Worm (Caenorhabditis elegans): ENCODE measurements around the gene paf-2.

paf-2 gene

DNA sequence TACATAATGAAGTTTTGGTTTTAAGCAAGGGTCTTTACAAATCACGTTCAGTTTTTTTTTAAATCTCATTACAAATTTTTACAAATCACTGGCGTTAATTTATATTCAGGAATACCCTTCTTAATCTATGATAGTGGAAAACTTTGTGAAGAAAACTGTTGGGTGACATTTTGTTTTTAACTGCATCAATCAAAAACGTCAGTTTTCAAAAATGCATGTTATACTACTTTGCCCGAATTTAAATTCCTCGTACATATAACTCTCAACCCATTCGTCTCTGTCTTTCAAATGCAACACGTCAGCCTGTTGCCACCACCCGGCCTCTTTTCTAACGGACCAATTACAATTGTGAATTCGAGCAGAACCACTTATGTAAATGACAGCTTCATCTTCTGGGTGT lies 48.6 kb downstream of the paf-2 start, which contains the start of gene hlh-13:
TSS of gene hlh-13 (plus strand) at position 301 of the 400 bp plus-strand sequence.
- no peak for TF ChIP-seq hif-1 (tag; optimal IDR thresholded peaks at IDR 0.05)
- TF ChIP-seq unc-62 (GFP tag; optimal IDR thresholded peaks at IDR 0.05 in 1 of 2): peak in 1 of 2 experiments; percentile 68
- no peak for TF ChIP-seq unc-62 (tag; optimal IDR thresholded peaks at IDR 0.05)
- no peak for TF ChIP-seq lin-13 (GFP tag; optimal IDR thresholded peaks at IDR 0.05)

- no peak for TF ChIP-seq nhr-111 (GFP tag; optimal IDR thresholded peaks at IDR 0.05)
- TF ChIP-seq pha-4 (GFP tag; IDR thresholded peaks at IDR 0.05): no peak
- no peak for TF ChIP-seq pha-4 (tag; optimal IDR thresholded peaks at IDR 0.05)
- TF ChIP-seq snpc-4 (tag; optimal IDR thresholded peaks at IDR 0.05): no peak
- no peak for TF ChIP-seq lsy-2 (tag; optimal IDR thresholded peaks at IDR 0.05)
- no peak for TF ChIP-seq egl-27 (tag; optimal IDR thresholded peaks at IDR 0.05)
- no peak for TF ChIP-seq ZK337.2 (GFP tag; IDR thresholded peaks at IDR 0.05)
- TF ChIP-seq rbr-2 (tag; optimal IDR thresholded peaks at IDR 0.05): no peak
- TF ChIP-seq arid-1 (GFP tag; conservative IDR thresholded peaks at IDR 0.05): no peak
- no peak for TF ChIP-seq daf-16 (GFP tag; optimal IDR thresholded peaks at IDR 0.05)
- peak; percentile 100 for TF ChIP-seq daf-16 (tag; optimal IDR thresholded peaks at IDR 0.05)
- TF ChIP-seq F49E8.2 (tag; optimal IDR thresholded peaks at IDR 0.05; ENCODE audit: borderline replicate concordance): no peak
- TF ChIP-seq zip-11 (GFP tag; IDR thresholded peaks at IDR 0.05): no peak
- 0 out of 2 replicates have a peak, but pooled peaks have one; percentile 12 for TF ChIP-seq ceh-20 (GFP tag; IDR thresholded peaks at IDR 0.05)
- TF ChIP-seq egl-43 (GFP tag; IDR thresholded peaks at IDR 0.05): no peak
- no peak for TF ChIP-seq F26F4.8 (GFP tag; conservative IDR thresholded peaks at IDR 0.05)
- TF ChIP-seq ama-1 (optimal IDR thresholded peaks at IDR 0.05): no peak
- no peak for TF ChIP-seq daf-8 (GFP tag; IDR thresholded peaks at IDR 0.05)
- no peak for TF ChIP-seq R02D3.7 (tag; optimal IDR thresholded peaks at IDR 0.05)
- no peak for TF ChIP-seq Y48G9A.11 (GFP tag; IDR thresholded peaks at IDR 0.05)
- TF ChIP-seq nhr-48 (tag; optimal IDR thresholded peaks at IDR 0.05): peak; percentile 28
- no peak for TF ChIP-seq lin-15B (tag; optimal IDR thresholded peaks at IDR 0.05)
- no peak for TF ChIP-seq mep-1 (tag; optimal IDR thresholded peaks at IDR 0.05)
- no peak for TF ChIP-seq nhr-76 (tag; optimal IDR thresholded peaks at IDR 0.05)
- TF ChIP-seq zfp-3 (GFP tag; conservative IDR thresholded peaks at IDR 0.05): no peak
- no peak for TF ChIP-seq nhr-11 (tag; optimal IDR thresholded peaks at IDR 0.05)
- TF ChIP-seq sdz-12 (GFP tag; optimal IDR thresholded peaks at IDR 0.05): no peak
- TF ChIP-seq aha-1 (tag): no peak
- TF ChIP-seq nhr-42 (GFP tag; IDR thresholded peaks at IDR 0.05): no peak
- TF ChIP-seq ces-1 (GFP tag; optimal IDR thresholded peaks at IDR 0.05): no peak
- no peak for TF ChIP-seq F10B5.3 (tag; optimal IDR thresholded peaks at IDR 0.05)
- TF ChIP-seq nhr-10 (tag; optimal IDR thresholded peaks at IDR 0.05): no peak
- no peak for TF ChIP-seq fkh-10 (GFP tag; optimal IDR thresholded peaks at IDR 0.05)
- TF ChIP-seq spr-3 (GFP tag; optimal IDR thresholded peaks at IDR 0.05): no peak
- no peak for TF ChIP-seq lin-38 (GFP tag; IDR thresholded peaks at IDR 0.05)
- no peak for TF ChIP-seq hmg-1.1 (GFP tag; IDR thresholded peaks at IDR 0.05)
- no peak for TF ChIP-seq ceh-28 (tag; optimal IDR thresholded peaks at IDR 0.05)
- TF ChIP-seq nhr-77 (tag; optimal IDR thresholded peaks at IDR 0.05): peak; percentile 48
- TF ChIP-seq dpl-1 (GFP tag; optimal IDR thresholded peaks at IDR 0.05): no peak
- TF ChIP-seq ztf-7 (tag; optimal IDR thresholded peaks at IDR 0.05): no peak
- no peak for TF ChIP-seq unc-130 (GFP tag; optimal IDR thresholded peaks at IDR 0.05)
- TF ChIP-seq pqm-1 (tag; optimal IDR thresholded peaks at IDR 0.05): no peak
- no peak for TF ChIP-seq ZK546.5 (tag; optimal IDR thresholded peaks at IDR 0.05)
- TF ChIP-seq aly-2 (tag; optimal IDR thresholded peaks at IDR 0.05): no peak
- TF ChIP-seq duxl-1 (tag; optimal IDR thresholded peaks at IDR 0.05; ENCODE audit: poor library complexity): no peak
- TF ChIP-seq jun-1 (tag; optimal IDR thresholded peaks at IDR 0.05): no peak
- TF ChIP-seq Y75B8A.6 (GFP tag; IDR thresholded peaks at IDR 0.05): no peak
- TF ChIP-seq hlh-30 (tag; optimal IDR thresholded peaks at IDR 0.05; ENCODE audit: insufficient read depth): no peak
Observed at ce11 chrX:4248417-4248816, 49.1 kb downstream of the paf-2 start.

Data from whole organism, L4 larva.